Worm (Caenorhabditis elegans) whole organism, mixed stage, embryonic: ENCODE measurements around the gene Y38E10A.17.

Source experiments
- M03D4.4 ChIP-seq: sonication (generic microtip); optimal IDR thresholded peaks from 2 replicates; lab custom pipeline; 2017; ENCODE audit warnings: mild to moderate bottlenecking, missing genetic modification characterization, missing compliant biosample characterization
- elt-1 ChIP-seq: sonication (generic microtip); optimal IDR thresholded peaks from 2 replicates; lab custom pipeline; 2017; ENCODE audit warnings: missing genetic modification characterization, mild to moderate bottlenecking, missing compliant biosample characterization, antibody characterized with exemption, moderate library complexity, borderline replicate concordance; ENCODE audit not compliant: insufficient read depth
- mls-2 ChIP-seq: sonication (generic microtip); optimal IDR thresholded peaks from 2 replicates; lab custom pipeline; 2016; ENCODE audit warnings: mild to moderate bottlenecking, missing genetic modification characterization, moderate library complexity, missing compliant biosample characterization
- pha-4 ChIP-seq: fragments of 150-350 bp; optimal IDR thresholded peaks from 2 replicates; lab custom pipeline; 2018; ENCODE audit warnings: missing biosample characterization, missing genetic modification reagents, missing genetic modification characterization
- unc-39 ChIP-seq: fragments of 150-350 bp; optimal IDR thresholded peaks from 2 replicates; lab custom pipeline; 2014; ENCODE audit warnings: missing biosample characterization, missing genetic modification characterization
- unc-62 ChIP-seq: fragments of 150-350 bp; optimal IDR thresholded peaks from 2 replicates; lab custom pipeline; 2014; ENCODE audit warnings: missing biosample characterization, missing genetic modification reagents, missing genetic modification characterization
- ztf-11 ChIP-seq: fragments of 150-350 bp; optimal IDR thresholded peaks from 2 replicates; lab custom pipeline; 2014; ENCODE audit warnings: missing biosample characterization, missing genetic modification characterization

- no peak for TF ChIP-seq unc-39 (tag; lab: Kevin White, UChicago)
- TF ChIP-seq ztf-11 (tag; lab: Kevin White, UChicago) = no peak
- no peak for TF ChIP-seq elt-1 (tag; lab: Kevin White, UChicago)
- no peak for TF ChIP-seq pha-4 (tag; lab: Kevin White, UChicago)
- no peak for TF ChIP-seq mls-2 (tag; lab: Kevin White, UChicago)
- TF ChIP-seq unc-62 (GFP tag; lab: Kevin White, UChicago) = no peak
- TF ChIP-seq M03D4.4 = no peak
Observed at ce11 chrII:12673311-12673710, 38.7 kb upstream of the Y38E10A.17 start.
